Fruit fly (Drosophila melanogaster): ENCODE measurements around the gene Cyp303a1.

Gene Cyp303a1

DNA sequence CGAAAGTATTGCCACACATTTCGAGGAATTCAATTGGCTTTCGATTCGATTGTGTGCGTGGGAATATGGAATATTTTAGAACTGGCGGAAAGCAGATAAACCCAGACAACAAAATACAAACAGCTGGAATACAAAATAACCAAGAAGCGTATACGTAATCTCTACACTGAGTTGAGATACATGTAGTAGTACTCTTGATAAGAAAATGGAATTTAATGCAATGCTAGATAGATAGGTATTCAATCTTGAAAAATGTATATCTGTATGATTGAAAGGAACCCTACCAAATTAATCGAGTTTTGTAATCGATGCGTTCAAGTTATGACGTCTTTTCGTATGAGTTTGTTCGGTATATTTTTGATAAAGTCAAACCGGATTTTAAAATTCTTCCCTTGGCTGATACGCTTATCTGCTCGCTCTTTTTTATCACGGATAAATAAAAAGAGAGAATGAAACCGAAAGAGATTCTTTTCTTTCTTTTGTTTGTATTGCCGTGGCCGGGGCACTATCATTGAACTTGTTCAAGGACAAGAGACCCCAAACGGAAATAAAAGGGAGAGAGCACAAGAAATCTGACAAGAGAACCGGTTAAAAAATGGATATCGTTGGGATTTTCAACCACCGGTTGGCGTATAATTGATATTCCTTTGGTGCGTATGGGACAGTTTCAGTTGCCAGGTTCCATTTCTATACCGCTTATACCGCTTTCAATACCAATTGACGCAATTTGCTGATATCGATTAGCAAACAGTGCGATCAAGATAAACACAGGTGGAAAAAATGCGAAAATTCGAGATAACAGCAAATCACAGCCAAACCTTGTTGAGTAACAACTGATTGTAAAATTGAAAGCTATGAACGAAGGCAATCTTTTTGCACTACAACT is 38.5 kb upstream of the Cyp303a1 start:
- no peak for TF ChIP-seq Myc (optimal IDR thresholded peaks at IDR 0.05)
- no peak for TF ChIP-seq Sp1 (GFP tag; optimal IDR thresholded peaks at IDR 0.05)
- no peak for TF ChIP-seq tai (GFP tag; optimal IDR thresholded peaks at IDR 0.05)
- no peak for TF ChIP-seq jim (GFP tag; optimal IDR thresholded peaks at IDR 0.05)
- TF ChIP-seq rgr (GFP tag; optimal IDR thresholded peaks at IDR 0.05) = no peak
- TF ChIP-seq Dfd (GFP tag; optimal IDR thresholded peaks at IDR 0.05) = no peak
- TF ChIP-seq Hr83 (GFP tag; optimal IDR thresholded peaks at IDR 0.05; ENCODE audit: poor library complexity, severe bottlenecking) = peak; percentile 50
- no peak for TF ChIP-seq GATAd (GFP tag; optimal IDR thresholded peaks at IDR 0.05)
- no peak for TF ChIP-seq Rel (GFP tag; optimal IDR thresholded peaks at IDR 0.05)
- no peak for TF ChIP-seq Rel (tag; optimal IDR thresholded peaks at IDR 0.05)
- TF ChIP-seq dl (GFP tag; optimal IDR thresholded peaks at IDR 0.05; ENCODE audit: insufficient read depth in 1 of 2, partially characterized antibody in 2 of 2) = no peak
- peak; percentile 6 for TF ChIP-seq OdsH (GFP tag; optimal IDR thresholded peaks at IDR 0.05)
- peak; percentile 2 for TF ChIP-seq HLH106 (tag; optimal IDR thresholded peaks at IDR 0.05)
- peak; percentile 1 for TF ChIP-seq h (GFP tag; optimal IDR thresholded peaks at IDR 0.05)
- peak; percentile 53 for TF ChIP-seq psq (GFP tag; optimal IDR thresholded peaks at IDR 0.05)
- TF ChIP-seq ey (GFP tag; optimal IDR thresholded peaks at IDR 0.05) = no peak
- no peak for TF ChIP-seq CG9705 (GFP tag; optimal IDR thresholded peaks at IDR 0.05)
- TF ChIP-seq woc (GFP tag; optimal IDR thresholded peaks at IDR 0.05) = no peak

- no peak for TF ChIP-seq N (GFP tag; optimal IDR thresholded peaks at IDR 0.05)
- no peak for TF ChIP-seq br (GFP tag; optimal IDR thresholded peaks at IDR 0.05)
- TF ChIP-seq foxo (GFP tag; optimal IDR thresholded peaks at IDR 0.05) = no peak
- no peak for TF ChIP-seq Dif (GFP tag; optimal IDR thresholded peaks at IDR 0.05; ENCODE audit: partially characterized antibody)
- TF ChIP-seq Jra (GFP tag; optimal IDR thresholded peaks at IDR 0.05) = no peak
Observed at dm6 chr2L:16256118-16256435, 37.9 kb upstream of the Cyp303a1 start.

DNA sequence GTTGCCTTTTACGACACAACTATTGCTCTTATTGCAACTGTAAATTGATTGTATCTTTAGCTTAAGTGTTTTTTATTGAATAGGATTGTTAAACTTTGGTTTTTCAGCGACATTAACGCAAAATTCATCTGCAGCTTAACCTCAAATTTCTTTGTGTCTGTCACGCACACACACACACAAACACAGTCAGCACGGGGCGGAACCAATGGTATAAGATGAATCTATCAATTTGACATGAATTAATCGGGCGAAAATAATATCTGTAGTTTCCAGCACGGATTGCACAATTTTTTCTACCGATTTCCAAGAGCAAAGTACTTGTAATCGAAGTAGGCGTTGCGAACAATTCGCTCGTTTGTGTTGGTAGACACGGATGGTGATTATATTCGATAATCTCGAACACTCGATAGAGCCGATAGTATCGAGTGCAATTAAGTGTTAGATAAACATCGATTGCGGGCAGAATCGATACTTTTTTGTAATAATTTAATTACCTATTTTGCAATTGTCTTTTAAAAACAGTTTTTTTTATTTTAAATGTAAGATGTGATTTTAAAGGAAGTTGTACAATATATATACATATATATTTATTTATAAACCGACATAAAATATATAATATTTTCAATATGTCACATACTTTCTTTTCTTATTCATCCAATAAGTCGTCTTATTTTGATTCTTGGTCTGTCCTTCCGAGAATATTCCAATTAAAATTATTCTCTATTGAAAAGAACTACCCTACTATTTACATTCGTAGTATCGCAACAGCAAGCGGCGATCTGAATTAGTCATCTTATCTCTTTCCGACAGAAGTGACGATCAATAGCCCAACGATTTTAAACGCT is 36.5 kb upstream of the Cyp303a1 start, which contains the start of the genes PRL-1 and EndoGI:
PRL-1 (minus strand) TSS at position 380 of the 845 bp plus-strand sequence.
EndoGI (plus strand) TSS at position 462 of the 845 bp plus-strand sequence.
- TF ChIP-seq h (GFP tag; optimal IDR thresholded peaks at IDR 0.05) (peak; percentile 57), Vsx2 (GFP tag; optimal IDR thresholded peaks at IDR 0.05; ENCODE audit: partially characterized antibody) (peak; percentile 72), Hnf4 (GFP tag; optimal IDR thresholded peaks at IDR 0.05) (peak; percentile 78), Sp1 (GFP tag; optimal IDR thresholded peaks at IDR 0.05) (peak; percentile 86), dl (GFP tag; optimal IDR thresholded peaks at IDR 0.05; ENCODE audit: insufficient read depth in 1 of 2, partially characterized antibody in 2 of 2) (no peak), foxo (GFP tag; optimal IDR thresholded peaks at IDR 0.05) (peak; percentile 25 to 79), N (GFP tag; optimal IDR thresholded peaks at IDR 0.05) (peak; percentile 39), brk (GFP tag; optimal IDR thresholded peaks at IDR 0.05) (peak; percentile 86), dsf (GFP tag; optimal IDR thresholded peaks at IDR 0.05; ENCODE audit: borderline replicate concordance) (peak; percentile 10), dmrt93B (GFP tag; optimal IDR thresholded peaks at IDR 0.05) (no peak), Jra (GFP tag; optimal IDR thresholded peaks at IDR 0.05) (peak; percentile 5), HLH106 (tag; optimal IDR thresholded peaks at IDR 0.05) (peak; percentile 81), sv (GFP tag; optimal IDR thresholded peaks at IDR 0.05) (peak; percentile 51), Hr83 (GFP tag; optimal IDR thresholded peaks at IDR 0.05; ENCODE audit: poor library complexity, severe bottlenecking) (peak; percentile 66), lola (GFP tag; optimal IDR thresholded peaks at IDR 0.05) (no peak), OdsH (GFP tag; optimal IDR thresholded peaks at IDR 0.05) (peak; percentile 72), Rel (GFP tag; optimal IDR thresholded peaks at IDR 0.05) (no peak), Rel (tag; optimal IDR thresholded peaks at IDR 0.05) (peak; percentile 53), fru (GFP tag; optimal IDR thresholded peaks at IDR 0.05) (peak; percentile 46), rgr (GFP tag; optimal IDR thresholded peaks at IDR 0.05) (peak; percentile 72), br (GFP tag; optimal IDR thresholded peaks at IDR 0.05) (peak; percentile 35), pan (optimal IDR thresholded peaks at IDR 0.05) (no peak), psq (GFP tag; optimal IDR thresholded peaks at IDR 0.05) (peak; percentile 71), Mio (GFP tag; optimal IDR thresholded peaks at IDR 0.05) (no peak), tai (GFP tag; optimal IDR thresholded peaks at IDR 0.05) (no peak), CG9705 (GFP tag; optimal IDR thresholded peaks at IDR 0.05) (peak; percentile 19), Hr78 (GFP tag; optimal IDR thresholded peaks at IDR 0.05) (no peak), woc (GFP tag; optimal IDR thresholded peaks at IDR 0.05) (peak; percentile 46), ey (GFP tag; optimal IDR thresholded peaks at IDR 0.05) (peak; percentile 37)
